Fruit fly (Drosophila melanogaster) whole organism, embryonic: ENCODE measurements around the gene CG18788.

ENCODE experiments used
- B-H2 ChIP-seq: fragments of 200-800 bp; sonication (Bioruptor generic); optimal IDR thresholded peaks from 2 replicates; lab custom pipeline; 2018; ENCODE audit warnings: missing biosample characterization, mild to moderate bottlenecking, missing genetic modification characterization
- CG10431 ChIP-seq: fragments of 200-800 bp; sonication (Bioruptor generic); optimal IDR thresholded peaks from 3 replicates; lab custom pipeline; 2018; ENCODE audit warnings: missing biosample characterization, mild to moderate bottlenecking, missing genetic modification characterization
- CG13287 ChIP-seq: fragments of 200-800 bp; sonication (Bioruptor generic); IDR thresholded peaks from 2 replicates; pipeline ENCODE4 v1.3.6; 2022; ENCODE audit warnings: missing biosample characterization, missing genetic modification characterization; ENCODE audit not compliant: partially characterized antibody
- CG13424 ChIP-seq: fragments of 200-800 bp; sonication (Bioruptor generic); optimal IDR thresholded peaks from 2 replicates; lab custom pipeline; 2019; ENCODE audit warnings: missing biosample characterization, mild to moderate bottlenecking, missing genetic modification characterization, moderate library complexity
- CG15601 ChIP-seq: fragments of 200-800 bp; sonication (Bioruptor generic); optimal IDR thresholded peaks from 3 replicates; lab custom pipeline; 2019; ENCODE audit warnings: missing biosample characterization, mild to moderate bottlenecking, missing genetic modification characterization, moderate library complexity
- CG2889 ChIP-seq: fragments of 200-800 bp; sonication (Bioruptor generic); IDR thresholded peaks from 3 replicates; pipeline ENCODE4 v1.3.6; 2022; ENCODE audit warnings: missing biosample characterization, missing genetic modification characterization
- CG30431 ChIP-seq: fragments of 200-800 bp; sonication (Bioruptor generic); optimal IDR thresholded peaks from 2 replicates; lab custom pipeline; 2017; ENCODE audit warnings: missing biosample characterization, missing genetic modification characterization
- CG31441 ChIP-seq: fragments of 200-800 bp; sonication (Bioruptor generic); IDR thresholded peaks from 2 replicates; pipeline ENCODE4 v1.3.6; 2022; ENCODE audit warnings: missing biosample characterization, missing genetic modification characterization
- CG3407 ChIP-seq: fragments of 200-800 bp; sonication (Bioruptor generic); optimal IDR thresholded peaks from 2 replicates; lab custom pipeline; 2018; ENCODE audit warnings: missing biosample characterization, mild to moderate bottlenecking, missing genetic modification characterization
- CG5245 ChIP-seq: fragments of 200-800 bp; sonication (Bioruptor generic); optimal IDR thresholded peaks from 3 replicates; lab custom pipeline; 2016; ENCODE audit warnings: missing biosample characterization, missing genetic modification characterization
- CG6683 ChIP-seq: fragments of 200-800 bp; sonication (Bioruptor generic); optimal IDR thresholded peaks from 2 replicates; lab custom pipeline; 2017; ENCODE audit warnings: missing biosample characterization, mild to moderate bottlenecking, missing genetic modification characterization, missing genetic modification reagents
- CG6791 ChIP-seq: fragments of 200-800 bp; sonication (Bioruptor generic); IDR thresholded peaks from 3 replicates; pipeline ENCODE4 v1.3.6; 2022; ENCODE audit warnings: missing biosample characterization, missing genetic modification characterization; ENCODE audit not compliant: partially characterized antibody
- CG7357 ChIP-seq: fragments of 200-800 bp; sonication (Bioruptor generic); IDR thresholded peaks from 3 replicates; pipeline ENCODE4 v1.3.6; 2022; ENCODE audit warnings: missing biosample characterization, missing genetic modification characterization
- CG8281 ChIP-seq: fragments of 200-800 bp; sonication (Bioruptor generic); optimal IDR thresholded peaks from 2 replicates; lab custom pipeline; 2018; ENCODE audit warnings: missing biosample characterization, mild to moderate bottlenecking, missing genetic modification characterization, moderate library complexity
- CG8359 ChIP-seq: fragments of 200-800 bp; sonication (Bioruptor generic); optimal IDR thresholded peaks from 2 replicates; lab custom pipeline; 2017; ENCODE audit warnings: missing biosample characterization, mild to moderate bottlenecking, missing genetic modification characterization, borderline replicate concordance
- CG8765 ChIP-seq: fragments of 200-800 bp; sonication (Bioruptor generic); IDR thresholded peaks from 2 replicates; pipeline ENCODE4 v1.3.6; 2022; ENCODE audit warnings: missing biosample characterization, missing genetic modification characterization
- CG9609 ChIP-seq: fragments of 200-800 bp; sonication (Bioruptor generic); optimal IDR thresholded peaks from 3 replicates; lab custom pipeline; 2016; ENCODE audit warnings: missing biosample characterization, missing genetic modification characterization
- D ChIP-seq, 2 experiments: fragments of 200-800 bp in 1 of 2; fragments of >200 bp in 1 of 2; sonication (Bioruptor generic) in 1 of 2; optimal IDR thresholded peaks; 2 replicates in 1 of 2; 3 replicates in 1 of 2; lab custom pipeline; 2017; ENCODE audit warnings: mild to moderate bottlenecking in 1 of 2, missing biosample characterization in 1 of 2, missing genetic modification characterization in 1 of 2, missing genetic modification reagents in 1 of 2
- D19A ChIP-seq: fragments of 200-800 bp; optimal IDR thresholded peaks from 3 replicates; lab custom pipeline; 2019; ENCODE audit warnings: missing biosample characterization, mild to moderate bottlenecking, missing genetic modification characterization, moderate library complexity
- Deaf1 ChIP-seq: fragments of 200-800 bp; optimal IDR thresholded peaks from 3 replicates; lab custom pipeline; 2019; ENCODE audit warnings: missing biosample characterization, mild to moderate bottlenecking, missing genetic modification characterization, moderate library complexity
- E2f1 ChIP-seq: fragments of 200-800 bp; sonication (Bioruptor generic); IDR thresholded peaks from 2 replicates; pipeline ENCODE4 v1.3.6; 2022; ENCODE audit warnings: missing biosample characterization, missing genetic modification characterization
- H2.0 ChIP-seq: fragments of 200-800 bp; sonication (Bioruptor generic); IDR thresholded peaks from 2 replicates; pipeline ENCODE4 v1.3.6; 2022; ENCODE audit warnings: missing biosample characterization, missing genetic modification characterization
- Hr78 ChIP-seq, 2 experiments: fragments of 200-800 bp in 1 of 2; fragments of >200 bp in 1 of 2; sonication (Bioruptor generic) in 1 of 2; optimal IDR thresholded peaks; 2 replicates each; lab custom pipeline; 2017 to 2019; ENCODE audit warnings: missing biosample characterization in 2 of 2, missing genetic modification characterization in 2 of 2, mild to moderate bottlenecking in 1 of 2, moderate library complexity in 1 of 2
- MBD-R2 ChIP-seq: fragments of 200-800 bp; sonication (Bioruptor generic); IDR thresholded peaks from 2 replicates; pipeline ENCODE4 v1.3.6; 2022; ENCODE audit warnings: missing biosample characterization, missing genetic modification characterization
- Nf-YB ChIP-seq: fragments of 200-800 bp; sonication (Bioruptor generic); optimal IDR thresholded peaks from 3 replicates; lab custom pipeline; 2019; ENCODE audit warnings: missing biosample characterization, mild to moderate bottlenecking, missing genetic modification characterization, moderate library complexity
- TFAM ChIP-seq: fragments of 200-800 bp; sonication (Bioruptor generic); optimal IDR thresholded peaks from 2 replicates; lab custom pipeline; 2017; ENCODE audit warnings: missing biosample characterization, missing genetic modification characterization, inconsistent platforms
- Taf1 ChIP-seq: fragments of 200-800 bp; sonication (Bioruptor generic); IDR thresholded peaks from 2 replicates; pipeline ENCODE4 v1.3.6; 2022; ENCODE audit warnings: missing biosample characterization, missing genetic modification characterization
- Tbp ChIP-seq: fragments of >200 bp; optimal IDR thresholded peaks from 2 replicates; lab custom pipeline; 2018; ENCODE audit warnings: missing biosample characterization, missing genetic modification characterization
- Usf ChIP-seq: fragments of 200-800 bp; sonication (Bioruptor generic); optimal IDR thresholded peaks from 2 replicates; lab custom pipeline; 2017; ENCODE audit warnings: missing genotype, missing biosample characterization, missing genetic modification characterization
- bab2 ChIP-seq: fragments of 200-800 bp; sonication (Bioruptor generic); optimal IDR thresholded peaks from 2 replicates; lab custom pipeline; 2016; ENCODE audit warnings: missing biosample characterization, missing genetic modification characterization
- bbx ChIP-seq: fragments of 200-800 bp; sonication (Bioruptor generic); IDR thresholded peaks from 2 replicates; pipeline ENCODE4 v1.3.6; 2022; ENCODE audit warnings: missing biosample characterization, missing genetic modification characterization; ENCODE audit not compliant: partially characterized antibody
- bcd ChIP-seq: fragments of 200-800 bp; sonication (Bioruptor generic); optimal IDR thresholded peaks from 2 replicates; lab custom pipeline; 2017; ENCODE audit warnings: missing biosample characterization, mild to moderate bottlenecking, missing genetic modification characterization
- btn ChIP-seq: fragments of 200-800 bp; sonication (Bioruptor generic); optimal IDR thresholded peaks from 2 replicates; lab custom pipeline; 2016; ENCODE audit warnings: missing biosample characterization, missing genetic modification characterization
- cad ChIP-seq: fragments of >200 bp; optimal IDR thresholded peaks from 2 replicates; lab custom pipeline; 2017; ENCODE audit warnings: missing biosample characterization, missing genetic modification characterization
- caup ChIP-seq: fragments of 200-800 bp; sonication (Bioruptor generic); optimal IDR thresholded peaks from 3 replicates; lab custom pipeline; 2017; ENCODE audit warnings: missing biosample characterization, mild to moderate bottlenecking, missing genetic modification characterization, moderate library complexity; ENCODE audit not compliant: severe bottlenecking
- chif ChIP-seq, 2 experiments: fragments of 200-800 bp; sonication (Bioruptor generic); optimal IDR thresholded peaks; 3 replicates each; lab custom pipeline; 2016; ENCODE audit warnings: missing biosample characterization in 2 of 2, missing genetic modification characterization in 2 of 2
- danr ChIP-seq: fragments of 200-800 bp; sonication (Bioruptor generic); IDR thresholded peaks from 2 replicates; pipeline ENCODE4 v1.3.6; 2022; ENCODE audit warnings: missing biosample characterization, missing genetic modification characterization
- dm ChIP-seq: fragments of 200-800 bp; sonication (Bioruptor generic); optimal IDR thresholded peaks from 3 replicates; lab custom pipeline; 2016; ENCODE audit warnings: missing biosample characterization, missing genetic modification characterization
- dpn ChIP-seq, 2 experiments: fragments of 200-800 bp; sonication (Bioruptor generic); optimal IDR thresholded peaks; 3 replicates each; lab custom pipeline; 2016; ENCODE audit warnings: missing biosample characterization in 2 of 2, missing genetic modification characterization in 2 of 2
- fu2 ChIP-seq: fragments of 200-800 bp; sonication (Bioruptor generic); optimal IDR thresholded peaks from 2 replicates; lab custom pipeline; 2016; ENCODE audit warnings: missing biosample characterization, missing genetic modification characterization
- gcm2 ChIP-seq: fragments of 200-800 bp; sonication (Bioruptor generic); optimal IDR thresholded peaks from 2 replicates; lab custom pipeline; 2016; ENCODE audit warnings: missing biosample characterization, missing genetic modification characterization
- gem ChIP-seq: fragments of 200-800 bp; sonication (Bioruptor generic); optimal IDR thresholded peaks from 2 replicates; lab custom pipeline; 2019; ENCODE audit warnings: missing biosample characterization, mild to moderate bottlenecking, missing genetic modification characterization, moderate library complexity
- gro ChIP-seq: fragments of 200-800 bp; sonication (Bioruptor generic); optimal IDR thresholded peaks from 2 replicates; lab custom pipeline; 2016; ENCODE audit warnings: missing biosample characterization, missing genetic modification characterization
- insv ChIP-seq, 2 experiments: fragments of 200-800 bp; sonication (Bioruptor generic); optimal IDR thresholded peaks; 3 replicates each; lab custom pipeline; 2016 to 2018; ENCODE audit warnings: missing biosample characterization in 2 of 2, missing genetic modification characterization in 2 of 2
- jigr1 ChIP-seq: fragments of 200-800 bp; sonication (Bioruptor generic); IDR thresholded peaks from 3 replicates; pipeline ENCODE4 v1.3.6; 2022; ENCODE audit warnings: missing biosample characterization, missing genetic modification characterization
- nom ChIP-seq: fragments of 200-800 bp; sonication (Bioruptor generic); optimal IDR thresholded peaks from 2 replicates; lab custom pipeline; 2017; ENCODE audit warnings: missing biosample characterization, missing genetic modification characterization, mild to moderate bottlenecking, moderate library complexity, missing genetic modification reagents
- odd ChIP-seq: fragments of 200-800 bp; sonication (Bioruptor generic); optimal IDR thresholded peaks from 2 replicates; lab custom pipeline; 2017; ENCODE audit warnings: missing biosample characterization, mild to moderate bottlenecking, missing genetic modification characterization
- row ChIP-seq: fragments of 200-800 bp; sonication (Bioruptor generic); IDR thresholded peaks from 3 replicates; pipeline ENCODE4 v1.3.6; 2022; ENCODE audit warnings: missing biosample characterization, missing genetic modification characterization
- tll ChIP-seq, 2 experiments: fragments of 200-800 bp in 1 of 2; fragments of >200 bp in 1 of 2; sonication (Bioruptor generic) in 1 of 2; optimal IDR thresholded peaks; 2 replicates each; lab custom pipeline; 2017 to 2019; ENCODE audit warnings: missing biosample characterization in 2 of 2, missing genetic modification characterization in 2 of 2, mild to moderate bottlenecking in 1 of 2, moderate library complexity in 1 of 2
- wor ChIP-seq: fragments of 200-800 bp; sonication (Bioruptor generic); IDR thresholded peaks from 2 replicates; pipeline ENCODE4 v1.3.6; 2022; ENCODE audit warnings: missing biosample characterization, missing genetic modification characterization

CG18788 gene

DNA sequence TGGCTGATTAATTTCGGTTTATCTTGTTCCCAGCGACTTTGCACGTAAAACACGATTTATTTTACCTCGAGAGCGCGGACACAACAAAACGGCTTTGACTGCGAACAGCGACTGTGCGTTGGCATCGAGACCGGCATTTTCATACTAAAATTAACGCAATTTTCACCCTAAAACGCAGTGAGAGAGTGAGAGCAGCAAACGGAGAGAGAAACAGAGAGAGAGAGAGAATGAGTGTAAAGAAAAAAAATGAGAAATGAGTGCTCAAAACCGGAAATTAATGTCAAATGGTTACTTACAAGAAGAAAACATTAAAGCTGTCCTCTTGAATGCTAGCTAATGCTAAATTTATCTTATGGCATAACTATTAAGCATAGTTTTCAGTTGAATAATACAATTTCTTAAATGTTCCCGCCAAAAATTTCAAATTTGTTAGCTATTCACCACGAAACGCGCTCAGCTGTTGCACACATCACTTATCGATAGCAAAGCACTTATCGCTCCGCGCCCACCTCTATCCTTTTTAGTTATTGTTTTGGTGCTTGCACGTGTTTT lies 21.9 kb downstream of the CG18788 start, which contains the start of the genes JhI-21, RpL7-like and CG34164 (continued):
- TF ChIP-seq gcm2 (GFP tag; lab: Kevin White, UChicago) (no peak), Deaf1 (tag; lab: Kevin White, UChicago) (no peak), chif (GFP tag; optimal IDR thresholded peaks at IDR 0.05; lab: Kevin White, UChicago) (no peak), tll (GFP tag; optimal IDR thresholded peaks at IDR 0.05; lab: Kevin White, UChicago) (no peak), gro (peak; percentile 44), row (GFP tag; lab: Robert Waterston, UW) (no peak), B-H2 (GFP tag; lab: Kevin White, UChicago) (no peak), danr (GFP tag; lab: Robert Waterston, UW) (no peak), bbx (GFP tag; lab: Robert Waterston, UW) (peak; percentile 64), btn (GFP tag; lab: Kevin White, UChicago) (no peak), CG7357 (GFP tag; lab: Robert Waterston, UW) (no peak), E2f1 (GFP tag; lab: Robert Waterston, UW) (peak; percentile 19; the same call in 1 of the 2 replicates), bab2 (no peak), CG3407 (GFP tag; lab: Kevin White, UChicago) (no peak), CG8281 (tag; lab: Kevin White, UChicago) (no peak), CG8359 (no peak), D (optimal IDR thresholded peaks at IDR 0.05; lab: Kevin White, UChicago) (no peak), D (GFP tag; optimal IDR thresholded peaks at IDR 0.05; lab: Kevin White, UChicago) (no peak), dpn (GFP tag; optimal IDR thresholded peaks at IDR 0.05; lab: Kevin White, UChicago) (no peak), Usf (GFP tag; lab: Kevin White, UChicago) (no peak), H2.0 (GFP tag; lab: Robert Waterston, UW) (no peak), CG31441 (GFP tag; lab: Robert Waterston, UW) (no peak; the same call in 1 of the 2 replicates), CG9609 (no peak), CG15601 (tag; lab: Kevin White, UChicago) (no peak), CG2889 (GFP tag; lab: Robert Waterston, UW) (no peak), D19A (no peak), TFAM (GFP tag; lab: Kevin White, UChicago) (no peak), insv (GFP tag; optimal IDR thresholded peaks at IDR 0.05; lab: Kevin White, UChicago) (no peak), CG6791 (peak; percentile 61), dm (GFP tag; lab: Kevin White, UChicago) (peak; percentile 88), bcd (GFP tag; lab: Kevin White, UChicago) (no peak), CG6683 (no peak), odd (GFP tag; lab: Kevin White, UChicago) (no peak), caup (GFP tag; lab: Kevin White, UChicago) (no peak), nom (GFP tag; lab: Kevin White, UChicago) (peak; percentile 45), cad (GFP tag; lab: Kevin White, UChicago) (no peak), Tbp (GFP tag; lab: Kevin White, UChicago) (no peak), fu2 (GFP tag; lab: Kevin White, UChicago) (no peak), jigr1 (GFP tag; lab: Robert Waterston, UW) (no peak), CG13424 (no peak), Hr78 (GFP tag; optimal IDR thresholded peaks at IDR 0.05; lab: Kevin White, UChicago) (no peak), CG13287 (peak; percentile 77), CG8765 (no peak), Nf-YB (GFP tag; lab: Kevin White, UChicago) (no peak), CG30431 (GFP tag; lab: Kevin White, UChicago) (no peak), gem (tag; lab: Kevin White, UChicago) (no peak), wor (GFP tag; lab: Robert Waterston, UW) (no peak), CG5245 (no peak), CG10431 (GFP tag; lab: Kevin White, UChicago) (no peak), Taf1 (GFP tag; lab: Robert Waterston, UW) (no peak), MBD-R2 (GFP tag; lab: Robert Waterston, UW) (peak; percentile 63; the same call in 1 of the 2 replicates)
